Worm (Caenorhabditis elegans) whole organism, young adult: ENCODE measurements around the gene H04M03.12.

Experiments
- C06A6.2 ChIP-seq: fragments of 200-800 bp; sonication (Bioruptor generic); conservative IDR thresholded peaks from 2 replicates; pipeline ENCODE4 v1.3.6; 2022; ENCODE audit warnings: missing genetic modification characterization, missing compliant biosample characterization
- D2030.7 ChIP-seq: fragments of 200-800 bp; sonication (Bioruptor generic); IDR thresholded peaks from 2 replicates; pipeline ENCODE4 v1.3.6; 2022; ENCODE audit warnings: missing genetic modification reagents, missing genetic modification characterization, missing compliant biosample characterization
- F23B12.7 ChIP-seq: sonication (generic microtip); optimal IDR thresholded peaks from 2 replicates; lab custom pipeline; 2017; ENCODE audit warnings: missing genetic modification characterization, mild to moderate bottlenecking, missing compliant biosample characterization, antibody characterized with exemption, moderate library complexity; ENCODE audit not compliant: insufficient read depth
- F39B2.1 ChIP-seq: fragments of 200-800 bp; sonication (Bioruptor generic); IDR thresholded peaks from 2 replicates; pipeline ENCODE4 v1.3.6; 2022; ENCODE audit warnings: missing genetic modification reagents, missing genetic modification characterization, missing compliant biosample characterization
- F49E8.2 ChIP-seq: sonication (generic microtip); optimal IDR thresholded peaks from 3 replicates; lab custom pipeline; 2017; ENCODE audit warnings: missing genetic modification characterization, mild to moderate bottlenecking, missing compliant biosample characterization, antibody characterized with exemption, moderate library complexity; ENCODE audit not compliant: insufficient read depth
- F52B5.7 ChIP-seq: sonication (generic microtip); optimal IDR thresholded peaks from 2 replicates; lab custom pipeline; 2016; ENCODE audit warnings: mild to moderate bottlenecking, missing genetic modification characterization, missing compliant biosample characterization
- T26A5.8 ChIP-seq: sonication (generic microtip); optimal IDR thresholded peaks from 2 replicates; lab custom pipeline; 2016; ENCODE audit warnings: missing genetic modification characterization, missing compliant biosample characterization
- Y53F4B.3 ChIP-seq: fragments of 200-800 bp; sonication (Bioruptor generic); IDR thresholded peaks from 2 replicates; pipeline ENCODE4 v1.3.6; 2022; ENCODE audit warnings: missing genetic modification reagents, missing genetic modification characterization, missing compliant biosample characterization
- ZK185.1 ChIP-seq: sonication (generic microtip); optimal IDR thresholded peaks from 2 replicates; lab custom pipeline; 2016; ENCODE audit warnings: mild to moderate bottlenecking, missing genetic modification characterization, missing compliant biosample characterization; ENCODE audit not compliant: poor library complexity, severe bottlenecking
- akir-1 ChIP-seq: fragments of 200-800 bp; sonication (Bioruptor generic); optimal IDR thresholded peaks from 2 replicates; lab custom pipeline; 2018; ENCODE audit warnings: mild to moderate bottlenecking, missing genetic modification characterization, moderate library complexity, missing compliant biosample characterization
- aptf-3 ChIP-seq: fragments of 200-800 bp; sonication (Bioruptor generic); IDR thresholded peaks from 2 replicates; pipeline ENCODE4 v1.3.6; 2022; ENCODE audit warnings: missing genetic modification characterization, missing compliant biosample characterization
- attf-3 ChIP-seq: fragments of 200-800 bp; sonication (Bioruptor generic); conservative IDR thresholded peaks from 2 replicates; pipeline ENCODE4 v1.3.6; 2022; ENCODE audit warnings: missing genetic modification reagents, missing genetic modification characterization, missing compliant biosample characterization
- cebp-2 ChIP-seq: fragments of 200-800 bp; sonication (Bioruptor generic); IDR thresholded peaks from 2 replicates; pipeline ENCODE4 v1.3.6; 2022; ENCODE audit warnings: missing genetic modification characterization, missing compliant biosample characterization
- ceh-100 ChIP-seq: fragments of 200-800 bp; sonication (Bioruptor generic); IDR thresholded peaks from 2 replicates; pipeline ENCODE4 v1.3.6; 2022; ENCODE audit warnings: missing genetic modification reagents, missing genetic modification characterization, missing compliant biosample characterization
- chd-7 ChIP-seq: sonication (generic microtip); optimal IDR thresholded peaks from 2 replicates; lab custom pipeline; 2016; ENCODE audit warnings: mild to moderate bottlenecking, missing genetic modification characterization, moderate library complexity, missing compliant biosample characterization
- die-1 ChIP-seq: sonication (generic microtip); optimal IDR thresholded peaks from 2 replicates; lab custom pipeline; 2016; ENCODE audit warnings: missing genotype, mild to moderate bottlenecking, missing genetic modification characterization, missing compliant biosample characterization
- ekl-4 ChIP-seq: fragments of 200-800 bp; sonication (Bioruptor generic); IDR thresholded peaks from 2 replicates; pipeline ENCODE4 v1.3.6; 2022; ENCODE audit warnings: missing genetic modification reagents, missing genetic modification characterization, missing compliant biosample characterization
- ets-4 ChIP-seq: fragments of 200-800 bp; sonication (Bioruptor generic); optimal IDR thresholded peaks from 2 replicates; lab custom pipeline; 2018; ENCODE audit warnings: mild to moderate bottlenecking, missing genetic modification characterization, missing compliant biosample characterization
- hsf-1 ChIP-seq: fragments of 200-800 bp; sonication (Bioruptor generic); IDR thresholded peaks from 2 replicates; pipeline ENCODE4 v1.3.6; 2022; ENCODE audit warnings: missing genetic modification reagents, missing genetic modification characterization, missing compliant biosample characterization
- let-607 ChIP-seq, 2 experiments: fragments of 200-800 bp in 1 of 2; sonication (Bioruptor generic) in 1 of 2; sonication (generic microtip) in 1 of 2; optimal IDR thresholded peaks; 2 replicates each; lab custom pipeline; 2016 to 2018; ENCODE audit warnings: mild to moderate bottlenecking in 2 of 2, missing compliant biosample characterization in 2 of 2, missing genetic modification characterization in 2 of 2, moderate library complexity in 2 of 2, missing genotype in 1 of 2
- lin-26 ChIP-seq: fragments of 200-800 bp; sonication (Bioruptor generic); IDR thresholded peaks from 2 replicates; pipeline ENCODE4 v1.3.6; 2022; ENCODE audit warnings: missing genetic modification reagents, missing genetic modification characterization, missing compliant biosample characterization
- lin-35 ChIP-seq, 3 experiments: fragments of 150-350 bp in 2 of 3; sonication (generic microtip) in 1 of 3; optimal IDR thresholded peaks; 2 replicates each; lab custom pipeline; 2014 to 2018; ENCODE audit warnings: missing biosample characterization in 3 of 3, missing genetic modification characterization in 3 of 3, missing genetic modification reagents in 3 of 3
- lin-54 ChIP-seq: fragments of 200-800 bp; sonication (Bioruptor generic); optimal IDR thresholded peaks from 2 replicates; lab custom pipeline; 2018; ENCODE audit warnings: mild to moderate bottlenecking, missing genetic modification characterization, missing compliant biosample characterization
- lsy-27 ChIP-seq: sonication (generic microtip); optimal IDR thresholded peaks from 2 replicates; lab custom pipeline; 2017; ENCODE audit warnings: missing genetic modification characterization, mild to moderate bottlenecking, missing compliant biosample characterization, antibody characterized with exemption, missing genotype, borderline replicate concordance; ENCODE audit not compliant: insufficient read depth
- mxl-1 ChIP-seq: sonication (generic microtip); optimal IDR thresholded peaks from 2 replicates; lab custom pipeline; 2016; ENCODE audit warnings: missing genetic modification characterization, missing compliant biosample characterization
- nfya-1 ChIP-seq: sonication (generic microtip); optimal IDR thresholded peaks from 2 replicates; lab custom pipeline; 2017; ENCODE audit warnings: antibody characterized with exemption, missing compliant biosample characterization, missing genetic modification characterization, borderline replicate concordance; ENCODE audit not compliant: insufficient read depth
- nfya-2 ChIP-seq: fragments of 200-800 bp; sonication (Bioruptor generic); IDR thresholded peaks from 2 replicates; pipeline ENCODE4 v1.3.6; 2022; ENCODE audit warnings: missing genetic modification reagents, missing genetic modification characterization, missing compliant biosample characterization
- nhr-120 ChIP-seq: fragments of 200-800 bp; sonication (Bioruptor generic); IDR thresholded peaks from 2 replicates; pipeline ENCODE4 v1.3.6; 2022; ENCODE audit warnings: missing genetic modification characterization, missing compliant biosample characterization
- nhr-27 ChIP-seq: fragments of 200-800 bp; sonication (Bioruptor generic); optimal IDR thresholded peaks from 2 replicates; lab custom pipeline; 2018; ENCODE audit warnings: mild to moderate bottlenecking, missing genetic modification characterization, moderate library complexity, missing compliant biosample characterization
- nhr-80 ChIP-seq: sonication (generic microtip); optimal IDR thresholded peaks from 2 replicates; lab custom pipeline; 2016; ENCODE audit warnings: missing genetic modification characterization, missing compliant biosample characterization
- pbrm-1 ChIP-seq: fragments of 200-800 bp; sonication (Bioruptor generic); IDR thresholded peaks from 2 replicates; pipeline ENCODE4 v1.3.6; 2022; ENCODE audit warnings: missing genetic modification reagents, missing genetic modification characterization, missing compliant biosample characterization
- rpc-1 ChIP-seq, 2 experiments: fragments of 150-350 bp in 1 of 2; sonication (generic microtip) in 1 of 2; optimal IDR thresholded peaks; 2 replicates each; lab custom pipeline; 2014 to 2018; ENCODE audit warnings: missing biosample characterization in 1 of 2, missing genetic modification characterization in 1 of 2, missing genetic modification reagents in 1 of 2, missing genotype in 1 of 2
- snpc-1.1 ChIP-seq: sonication (generic microtip); optimal IDR thresholded peaks from 2 replicates; lab custom pipeline; 2017; ENCODE audit warnings: missing genetic modification characterization, mild to moderate bottlenecking, missing compliant biosample characterization, antibody characterized with exemption, moderate library complexity, missing genotype, missing genetic modification reagents; ENCODE audit not compliant: insufficient read depth
- snpc-1.3 ChIP-seq: sonication (generic microtip); optimal IDR thresholded peaks from 2 replicates; lab custom pipeline; 2017; ENCODE audit warnings: missing genetic modification characterization, mild to moderate bottlenecking, missing compliant biosample characterization, antibody characterized with exemption, moderate library complexity, missing genotype, missing genetic modification reagents; ENCODE audit not compliant: insufficient read depth
- snpc-3.4 ChIP-seq: sonication (generic microtip); optimal IDR thresholded peaks from 2 replicates; lab custom pipeline; 2017; ENCODE audit warnings: missing genetic modification characterization, mild to moderate bottlenecking, missing compliant biosample characterization, antibody characterized with exemption, moderate library complexity, missing genotype, missing genetic modification reagents
- snpc-4 ChIP-seq, 5 experiments: fragments of 150-350 bp in 1 of 5; sonication (generic microtip) in 4 of 5; optimal IDR thresholded peaks; 2 replicates each; lab custom pipeline; 2014 to 2018; ENCODE audit warnings: missing genetic modification characterization in 5 of 5, missing biosample characterization in 3 of 5, antibody characterized with exemption in 2 of 5, mild to moderate bottlenecking in 2 of 5, missing compliant biosample characterization in 2 of 5, missing genotype in 2 of 5, moderate library complexity in 2 of 5, missing genetic modification reagents in 1 of 5
- somi-1 ChIP-seq: fragments of 200-800 bp; sonication (Bioruptor generic); optimal IDR thresholded peaks from 2 replicates; lab custom pipeline; 2018; ENCODE audit warnings: mild to moderate bottlenecking, missing genetic modification characterization, missing compliant biosample characterization
- sptf-2 ChIP-seq: fragments of 200-800 bp; sonication (Bioruptor generic); optimal IDR thresholded peaks from 2 replicates; lab custom pipeline; 2018; ENCODE audit warnings: mild to moderate bottlenecking, missing genetic modification characterization, missing compliant biosample characterization
- tlf-1 ChIP-seq: fragments of 200-800 bp; sonication (Bioruptor generic); optimal IDR thresholded peaks from 2 replicates; lab custom pipeline; 2018; ENCODE audit warnings: mild to moderate bottlenecking, missing genetic modification characterization, missing compliant biosample characterization
- unc-62 ChIP-seq: fragments of 150-350 bp; optimal IDR thresholded peaks from 2 replicates; lab custom pipeline; 2014; ENCODE audit warnings: missing biosample characterization, missing genetic modification reagents, missing genetic modification characterization
- ztf-18 ChIP-seq: sonication (generic microtip); optimal IDR thresholded peaks from 2 replicates; lab custom pipeline; 2016; ENCODE audit warnings: missing genotype, mild to moderate bottlenecking, missing genetic modification characterization, missing compliant biosample characterization

H04M03.12 gene

ce11 chrIV:5947555-5948151, 44.5 kb upstream of the H04M03.12 start, which contains the start of gene rps-25 (continued):
- peak; percentile 1 for TF ChIP-seq ztf-18
- TF ChIP-seq pbrm-1 (GFP tag; lab: Robert Waterston, UW) = peak; percentile 50; the same call in 1 of the 2 replicates
- TF ChIP-seq snpc-4 (GFP tag; optimal IDR thresholded peaks at IDR 0.05; lab: Kevin White, UChicago) = peak; percentile 76
- peak in 3 of 4 experiments; percentile 79 to 94 (median 90) for TF ChIP-seq snpc-4 (tag; optimal IDR thresholded peaks at IDR 0.05; lab: Kevin White, UChicago)
- TF ChIP-seq lin-54 (GFP tag; lab: Kevin White, UChicago) = no peak
- peak; percentile 71 for TF ChIP-seq D2030.7 (GFP tag; lab: Robert Waterston, UW)
- TF ChIP-seq let-607 (tag; optimal IDR thresholded peaks at IDR 0.05; lab: Kevin White, UChicago) = no peak
- no peak for TF ChIP-seq Y53F4B.3 (GFP tag; lab: Robert Waterston, UW)
- peak; percentile 57 for TF ChIP-seq snpc-3.4 (tag; lab: Kevin White, UChicago)
- TF ChIP-seq attf-3 (GFP tag; lab: Robert Waterston, UW) = peak; percentile 42; the same call in 1 of the 2 replicates
- TF ChIP-seq C06A6.2 = no peak
- peak; percentile 7 for TF ChIP-seq nhr-80 (tag; lab: Kevin White, UChicago)
- TF ChIP-seq akir-1 (GFP tag; lab: Kevin White, UChicago) = no peak
- peak; percentile 83 for TF ChIP-seq snpc-1.1 (tag; lab: Kevin White, UChicago)
- no peak for TF ChIP-seq ZK185.1 (tag; lab: Kevin White, UChicago)
- TF ChIP-seq lsy-27 (tag; lab: Kevin White, UChicago) = no peak

- TF ChIP-seq chd-7 (peak; percentile 7), lin-35 (GFP tag; optimal IDR thresholded peaks at IDR 0.05; lab: Kevin White, UChicago) (peak in 1 of 3 experiments; percentile 45), ztf-18 (no peak), unc-62 (GFP tag; lab: Kevin White, UChicago) (no peak), snpc-1.3 (peak; percentile 62), F49E8.2 (peak; percentile 91), nfya-2 (GFP tag; lab: Robert Waterston, UW) (0 out of 2 replicates have a peak, but pooled peaks have one; percentile 74), F23B12.7 (no peak), nhr-120 (GFP tag; lab: Robert Waterston, UW) (0 out of 2 replicates have a peak, but pooled peaks have one; percentile 61), F52B5.7 (tag; lab: Kevin White, UChicago) (no peak), tlf-1 (GFP tag; lab: Kevin White, UChicago) (peak; percentile 49), cebp-2 (GFP tag; lab: Robert Waterston, UW) (no peak), ceh-100 (GFP tag; lab: Robert Waterston, UW) (peak; percentile 63), sptf-2 (GFP tag; lab: Kevin White, UChicago) (peak; percentile 57), ets-4 (peak; percentile 67), mxl-1 (tag; lab: Kevin White, UChicago) (peak; percentile 11), ekl-4 (peak; percentile 85), nhr-27 (tag; lab: Kevin White, UChicago) (no peak), somi-1 (no peak), F39B2.1 (GFP tag; lab: Robert Waterston, UW) (0 out of 2 replicates have a peak, but pooled peaks have one; percentile 19), nfya-1 (tag; lab: Kevin White, UChicago) (no peak), hsf-1 (GFP tag; lab: Robert Waterston, UW) (peak; percentile 76; the same call in 1 of the 2 replicates), lin-26 (GFP tag; lab: Robert Waterston, UW) (peak; percentile 76), rpc-1 (optimal IDR thresholded peaks at IDR 0.05; lab: Kevin White, UChicago) (no peak), rpc-1 (tag; optimal IDR thresholded peaks at IDR 0.05; lab: Kevin White, UChicago) (no peak), T26A5.8 (tag; lab: Kevin White, UChicago) (no peak), akir-1 (GFP tag; lab: Kevin White, UChicago) (no peak), die-1 (tag; lab: Kevin White, UChicago) (peak; percentile 41), aptf-3 (GFP tag; lab: Robert Waterston, UW) (0 out of 2 replicates have a peak, but pooled peaks have one; percentile 73)
Observed at ce11 chrIV:5946602-5947444, 43.7 kb upstream of the H04M03.12 start, which contains the start of gene inx-7. Gene inx-7, minus strand, starts transcription at chrIV:5946638.
